Worm (Caenorhabditis elegans) whole organism, L4 larva: Measurements from ENCODE around the gene ZK863.1.

Experiments used
- F44E2.7 ChIP-seq: fragments of 200-800 bp; sonication (Bioruptor generic); IDR thresholded peaks from 2 replicates; pipeline ENCODE4 v2.1.2; 2022; ENCODE audit warnings: missing genetic modification characterization, missing compliant biosample characterization
- R02D3.7 ChIP-seq: fragments of 150-350 bp; sonication (generic microtip); optimal IDR thresholded peaks from 3 replicates; lab custom pipeline; 2014; ENCODE audit warnings: missing biosample characterization, missing genetic modification characterization
- T26A8.4 ChIP-seq: fragments of 200-800 bp; sonication (Bioruptor generic); IDR thresholded peaks from 2 replicates; pipeline ENCODE4 v1.3.6; 2022; ENCODE audit warnings: missing genetic modification characterization, missing compliant biosample characterization
- Y5F2A.4 ChIP-seq: fragments of 200-800 bp; sonication (Bioruptor generic); optimal IDR thresholded peaks from 2 replicates; lab custom pipeline; 2018; ENCODE audit warnings: mild to moderate bottlenecking, missing genetic modification characterization, missing compliant biosample characterization
- Y75B8A.6 ChIP-seq: fragments of 200-800 bp; sonication (Bioruptor generic); IDR thresholded peaks from 2 replicates; pipeline ENCODE4 v1.3.6; 2022; ENCODE audit warnings: missing genetic modification reagents, missing genetic modification characterization, missing compliant biosample characterization
- aha-1 ChIP-seq: fragments of 150-350 bp; peaks from one replicate; lab custom pipeline; 2014; ENCODE audit warnings: missing biosample characterization, missing genetic modification characterization
- aly-2 ChIP-seq: sonication (generic microtip); optimal IDR thresholded peaks from 2 replicates; lab custom pipeline; 2018; ENCODE audit warnings: missing biosample characterization, missing genetic modification characterization
- attf-4 ChIP-seq: sonication (generic microtip); optimal IDR thresholded peaks from 3 replicates; lab custom pipeline; 2017; ENCODE audit warnings: missing biosample characterization, missing genetic modification characterization
- ceh-32 ChIP-seq: sonication (generic microtip); optimal IDR thresholded peaks from 2 replicates; lab custom pipeline; 2016; ENCODE audit warnings: mild to moderate bottlenecking, missing genetic modification characterization, missing compliant biosample characterization; ENCODE audit not compliant: poor library complexity
- daf-12 ChIP-seq: fragments of 150-350 bp; optimal IDR thresholded peaks from 2 replicates; lab custom pipeline; 2014; ENCODE audit warnings: missing biosample characterization, missing genetic modification reagents, missing genetic modification characterization
- daf-19 ChIP-seq: fragments of 200-800 bp; sonication (Bioruptor generic); conservative IDR thresholded peaks from 2 replicates; pipeline ENCODE4 v1.3.6; 2022; ENCODE audit warnings: missing genetic modification characterization, missing compliant biosample characterization
- dmd-6 ChIP-seq: fragments of 200-800 bp; sonication (Bioruptor generic); IDR thresholded peaks from 2 replicates; pipeline ENCODE4 v1.3.6; 2022; ENCODE audit warnings: missing genetic modification reagents, missing genetic modification characterization, missing compliant biosample characterization
- dmd-8 ChIP-seq: fragments of 200-800 bp; sonication (Bioruptor generic); IDR thresholded peaks from 2 replicates; pipeline ENCODE4 v1.3.6; 2022; ENCODE audit warnings: missing genetic modification characterization, missing compliant biosample characterization
- hlh-11 ChIP-seq: fragments of 200-800 bp; sonication (Bioruptor generic); optimal IDR thresholded peaks from 2 replicates; lab custom pipeline; 2018; ENCODE audit warnings: mild to moderate bottlenecking, missing genetic modification characterization, missing compliant biosample characterization
- hlh-30 ChIP-seq: sonication (generic microtip); optimal IDR thresholded peaks from 2 replicates; lab custom pipeline; 2017; ENCODE audit warnings: antibody characterized with exemption, mild to moderate bottlenecking, missing genetic modification characterization, missing compliant biosample characterization; ENCODE audit not compliant: insufficient read depth
- lin-1 ChIP-seq: fragments of 200-800 bp; sonication (Bioruptor generic); IDR thresholded peaks from 2 replicates; pipeline ENCODE4 v1.3.6; 2022; ENCODE audit warnings: missing genetic modification reagents, missing genetic modification characterization, missing compliant biosample characterization
- lin-13 ChIP-seq: fragments of 150-350 bp; optimal IDR thresholded peaks from 2 replicates; lab custom pipeline; 2014; ENCODE audit warnings: missing biosample characterization, missing genetic modification reagents, missing genetic modification characterization
- lin-29 ChIP-seq: fragments of 200-800 bp; sonication (Bioruptor generic); IDR thresholded peaks from 2 replicates; pipeline ENCODE4 v1.3.6; 2022; ENCODE audit warnings: missing genetic modification reagents, missing genetic modification characterization, missing compliant biosample characterization
- lsy-2 ChIP-seq, 2 experiments: fragments of 150-350 bp in 1 of 2; sonication (generic microtip) in 1 of 2; optimal IDR thresholded peaks; 2 replicates each; lab custom pipeline; 2014 to 2017; ENCODE audit warnings: missing biosample characterization in 2 of 2, missing genetic modification characterization in 2 of 2
- mdl-1 ChIP-seq, 2 experiments: fragments of 150-350 bp in 1 of 2; sonication (generic microtip) in 1 of 2; optimal IDR thresholded peaks; 2 replicates each; lab custom pipeline; 2014 to 2017; ENCODE audit warnings: missing biosample characterization in 2 of 2, missing genetic modification characterization in 2 of 2
- mdt-29 ChIP-seq: fragments of 200-800 bp; sonication (Bioruptor generic); IDR thresholded peaks from 2 replicates; pipeline ENCODE4 v1.3.6; 2022; ENCODE audit warnings: missing genetic modification reagents, missing genetic modification characterization, missing compliant biosample characterization
- mep-1 ChIP-seq: fragments of 150-350 bp; sonication (generic microtip); optimal IDR thresholded peaks from 3 replicates; lab custom pipeline; 2014; ENCODE audit warnings: missing biosample characterization, missing genetic modification characterization
- mes-2 ChIP-seq: sonication (generic microtip); optimal IDR thresholded peaks from 2 replicates; lab custom pipeline; 2016; ENCODE audit warnings: missing genotype, mild to moderate bottlenecking, missing genetic modification characterization, missing compliant biosample characterization; ENCODE audit not compliant: poor library complexity, severe bottlenecking
- mxl-3 ChIP-seq: fragments of 200-800 bp; sonication (Bioruptor generic); optimal IDR thresholded peaks from 2 replicates; lab custom pipeline; 2018; ENCODE audit warnings: mild to moderate bottlenecking, missing genetic modification characterization, missing compliant biosample characterization
- nhr-10 ChIP-seq: fragments of 150-350 bp; optimal IDR thresholded peaks from 2 replicates; lab custom pipeline; 2014; ENCODE audit warnings: missing biosample characterization, missing genetic modification characterization
- nhr-102 ChIP-seq: sonication (generic microtip); optimal IDR thresholded peaks from 2 replicates; lab custom pipeline; 2016; ENCODE audit warnings: mild to moderate bottlenecking, missing genetic modification characterization, moderate library complexity, missing compliant biosample characterization
- nhr-28 ChIP-seq: fragments of 150-350 bp; optimal IDR thresholded peaks from 2 replicates; lab custom pipeline; 2014; ENCODE audit warnings: missing biosample characterization, missing genetic modification characterization
- nhr-41 ChIP-seq: fragments of 200-800 bp; sonication (Bioruptor generic); IDR thresholded peaks from 2 replicates; pipeline ENCODE4 v1.3.6; 2022; ENCODE audit warnings: missing genetic modification reagents, missing genetic modification characterization, missing compliant biosample characterization
- nhr-48 ChIP-seq: sonication (generic microtip); optimal IDR thresholded peaks from 2 replicates; lab custom pipeline; 2016; ENCODE audit warnings: mild to moderate bottlenecking, missing genetic modification characterization, missing compliant biosample characterization
- nhr-6 ChIP-seq: fragments of 150-350 bp; optimal IDR thresholded peaks from 2 replicates; lab custom pipeline; 2014; ENCODE audit warnings: missing biosample characterization, missing genetic modification characterization
- php-3 ChIP-seq: fragments of 200-800 bp; sonication (Bioruptor generic); IDR thresholded peaks from 2 replicates; pipeline ENCODE4 v1.3.6; 2022; ENCODE audit warnings: missing genetic modification reagents, missing genetic modification characterization, missing compliant biosample characterization
- rbr-2 ChIP-seq: sonication (generic microtip); optimal IDR thresholded peaks from 2 replicates; lab custom pipeline; 2016; ENCODE audit warnings: missing genotype, missing genetic modification characterization, missing compliant biosample characterization
- sdz-12 ChIP-seq: fragments of 200-800 bp; sonication (Bioruptor generic); optimal IDR thresholded peaks from 2 replicates; lab custom pipeline; 2018; ENCODE audit warnings: mild to moderate bottlenecking, missing genetic modification characterization, missing compliant biosample characterization
- set-16 ChIP-seq: fragments of 200-800 bp; sonication (Bioruptor generic); IDR thresholded peaks from 2 replicates; pipeline ENCODE4 v1.3.6; 2022; ENCODE audit warnings: missing genetic modification reagents, missing genetic modification characterization, missing compliant biosample characterization
- skn-1 ChIP-seq: fragments of 150-350 bp; optimal IDR thresholded peaks from 2 replicates; lab custom pipeline; 2014; ENCODE audit warnings: missing biosample characterization, missing genetic modification characterization
- snpc-4 ChIP-seq: fragments of 150-350 bp; optimal IDR thresholded peaks from 2 replicates; lab custom pipeline; 2014; ENCODE audit warnings: missing biosample characterization, missing genetic modification characterization
- unc-39 ChIP-seq: sonication (generic microtip); optimal IDR thresholded peaks from 2 replicates; lab custom pipeline; 2017; ENCODE audit warnings: missing biosample characterization, missing genetic modification characterization
- unc-62 ChIP-seq, 3 experiments: fragments of 150-350 bp in 1 of 3; sonication (generic microtip); optimal IDR thresholded peaks in 2 of 3; peaks in 1 of 3; 1 replicate in 1 of 3; 2 replicates in 2 of 3; lab custom pipeline; 2014 to 2017; ENCODE audit warnings: missing biosample characterization in 3 of 3, missing genetic modification characterization in 3 of 3, missing genetic modification reagents in 3 of 3, missing genotype in 1 of 3
- zfp-3 ChIP-seq: fragments of 200-800 bp; sonication (Bioruptor generic); conservative IDR thresholded peaks from 2 replicates; pipeline ENCODE4 v1.3.6; 2022; ENCODE audit warnings: missing genetic modification reagents, missing genetic modification characterization, missing compliant biosample characterization
- zip-2 ChIP-seq: fragments of 150-350 bp; optimal IDR thresholded peaks from 2 replicates; lab custom pipeline; 2014; ENCODE audit warnings: missing biosample characterization, missing genetic modification characterization
- ztf-11 ChIP-seq: fragments of 150-350 bp; optimal IDR thresholded peaks from 2 replicates; lab custom pipeline; 2014; ENCODE audit warnings: missing biosample characterization, missing genetic modification characterization
- ztf-7 ChIP-seq: fragments of 150-350 bp; optimal IDR thresholded peaks from 2 replicates; lab custom pipeline; 2014; ENCODE audit warnings: missing biosample characterization, missing genetic modification characterization

The ZK863.1 gene

DNA sequence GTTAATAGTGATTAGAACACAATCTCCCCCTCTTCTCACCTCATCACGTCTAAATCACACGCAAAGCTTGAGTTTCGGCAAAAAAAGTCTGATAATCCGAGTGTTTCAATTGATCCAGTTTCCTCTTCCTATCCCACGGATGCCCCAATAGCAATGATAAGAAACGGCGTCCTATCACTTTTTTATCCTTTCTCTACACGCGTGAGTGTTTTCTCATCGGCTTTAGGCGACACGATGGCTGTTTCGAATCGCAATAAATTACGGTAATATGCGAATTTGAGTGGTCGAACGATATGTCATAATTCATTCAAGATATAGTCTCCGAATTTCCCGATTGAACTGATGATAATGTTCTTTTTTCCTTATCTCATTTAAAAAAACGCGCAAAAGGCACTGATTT lies 29.5 kb upstream of the ZK863.1 start:
- TF ChIP-seq nhr-41 (no peak), hlh-11 (tag; lab: Kevin White, UChicago) (peak; percentile 72), rbr-2 (no peak), sdz-12 (GFP tag; lab: Kevin White, UChicago) (no peak), R02D3.7 (tag; lab: Kevin White, UChicago) (no peak), nhr-28 (tag; lab: Kevin White, UChicago) (peak; percentile 63), daf-19 (no peak), lsy-2 (tag; optimal IDR thresholded peaks at IDR 0.05; lab: Kevin White, UChicago) (peak in 1 of 2 experiments; percentile 4), mdl-1 (tag; optimal IDR thresholded peaks at IDR 0.05; lab: Kevin White, UChicago) (peak in 1 of 2 experiments; percentile 57), hlh-30 (tag; lab: Kevin White, UChicago) (peak; percentile 34), unc-39 (tag; lab: Kevin White, UChicago) (no peak), zfp-3 (GFP tag; lab: Robert Waterston, UW) (no peak), mdt-29 (no peak), lin-13 (GFP tag; lab: Kevin White, UChicago) (no peak), dmd-6 (GFP tag; lab: Robert Waterston, UW) (no peak), mxl-3 (GFP tag; lab: Kevin White, UChicago) (peak; percentile 77), dmd-8 (GFP tag; lab: Robert Waterston, UW) (no peak), lin-29 (GFP tag; lab: Robert Waterston, UW) (no peak), zip-2 (tag; lab: Kevin White, UChicago) (no peak), daf-12 (tag; lab: Kevin White, UChicago) (no peak), ztf-11 (tag; lab: Kevin White, UChicago) (no peak), F44E2.7 (no peak), nhr-6 (tag; lab: Kevin White, UChicago) (no peak), nhr-48 (peak; percentile 60), php-3 (GFP tag; lab: Robert Waterston, UW) (0 out of 2 replicates have a peak, but pooled peaks have one; percentile 14), T26A8.4 (GFP tag; lab: Robert Waterston, UW) (no peak)

DNA sequence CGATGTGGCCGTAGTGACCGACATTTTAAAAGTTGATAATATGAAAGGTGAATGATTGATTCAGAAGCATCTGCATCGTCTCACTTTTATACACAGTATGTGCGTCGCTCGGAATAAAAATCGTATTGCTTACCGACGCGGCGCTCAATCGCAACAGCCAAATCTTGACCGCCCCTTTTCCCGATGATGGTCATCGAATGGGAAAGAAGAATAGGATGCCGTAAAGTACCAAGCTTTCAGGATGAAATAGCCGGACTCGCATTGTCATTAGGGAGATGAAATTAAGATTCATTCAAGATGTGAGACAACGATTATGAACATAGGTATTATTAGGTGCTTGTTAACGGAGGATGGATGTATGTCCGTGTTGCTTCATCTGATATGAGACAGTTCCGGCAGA lies 28.5 kb upstream of the ZK863.1 start, which contains the start of gene lon-3:
Gene lon-3 (minus strand): TSS at position 101 of the 400 bp plus-strand sequence.
- no peak for TF ChIP-seq snpc-4
- TF ChIP-seq nhr-10 (tag; lab: Kevin White, UChicago), result no peak
- TF ChIP-seq ztf-7, result no peak
- no peak for TF ChIP-seq aly-2 (tag; lab: Kevin White, UChicago)
- TF ChIP-seq Y5F2A.4, result no peak
- no peak for TF ChIP-seq daf-19
- TF ChIP-seq mep-1 (tag; lab: Kevin White, UChicago), result no peak

- TF ChIP-seq Y75B8A.6 (GFP tag; lab: Robert Waterston, UW) (no peak), unc-62 (GFP tag; optimal IDR thresholded peaks at IDR 0.05 in 1 of 2; lab: Kevin White, UChicago) (peak in 1 of 2 experiments; percentile 61), unc-62 (tag; optimal IDR thresholded peaks at IDR 0.05; lab: Kevin White, UChicago) (no peak), snpc-4 (no peak), nhr-6 (tag; lab: Kevin White, UChicago) (no peak), unc-39 (tag; lab: Kevin White, UChicago) (no peak), nhr-10 (tag; lab: Kevin White, UChicago) (no peak), ceh-32 (no peak), attf-4 (tag; lab: Kevin White, UChicago) (no peak), skn-1 (no peak), dmd-8 (GFP tag; lab: Robert Waterston, UW) (0 out of 2 replicates have a peak, but pooled peaks have one; percentile 11), lin-1 (GFP tag; lab: Robert Waterston, UW) (no peak), mes-2 (tag; lab: Kevin White, UChicago) (no peak), set-16 (peak; percentile 88), nhr-102 (tag; lab: Kevin White, UChicago) (no peak), aha-1 (tag; lab: Kevin White, UChicago) (peak; percentile 25)
Measured at ce11 chrV:12197748-12198147, 27.7 kb upstream of the ZK863.1 start.
